Fruit fly (Drosophila melanogaster) whole organism, embryonic: Measurements from ENCODE around the gene CG46317.

Experiments used
- Asciz ChIP-seq: fragments of 200-800 bp; sonication (Bioruptor generic); optimal IDR thresholded peaks from 2 replicates; lab custom pipeline; 2017; ENCODE audit warnings: missing biosample characterization, mild to moderate bottlenecking, missing genetic modification characterization, missing genetic modification reagents
- C15 ChIP-seq: fragments of 200-800 bp; sonication (Bioruptor generic); IDR thresholded peaks from 3 replicates; pipeline ENCODE4 v1.3.6; 2022; ENCODE audit warnings: missing biosample characterization, missing genetic modification characterization
- CG10462 ChIP-seq: fragments of 200-800 bp; sonication (Bioruptor generic); optimal IDR thresholded peaks from 2 replicates; lab custom pipeline; 2016; ENCODE audit warnings: missing biosample characterization, missing genetic modification characterization
- CG10959 ChIP-seq: fragments of 200-800 bp; sonication (Bioruptor generic); IDR thresholded peaks from 2 replicates; pipeline ENCODE4 v1.3.6; 2022; ENCODE audit warnings: missing biosample characterization, missing genetic modification characterization
- CG12219 ChIP-seq: fragments of 200-800 bp; sonication (Bioruptor generic); optimal IDR thresholded peaks from 3 replicates; lab custom pipeline; 2018; ENCODE audit warnings: missing biosample characterization, mild to moderate bottlenecking, missing genetic modification characterization
- CG12299 ChIP-seq: fragments of 200-800 bp; sonication (Bioruptor generic); optimal IDR thresholded peaks from 2 replicates; lab custom pipeline; 2018; ENCODE audit warnings: missing biosample characterization, mild to moderate bottlenecking, missing genetic modification characterization
- CG12769 ChIP-seq: fragments of 200-800 bp; sonication (Bioruptor generic); optimal IDR thresholded peaks from 2 replicates; lab custom pipeline; 2019; ENCODE audit warnings: missing biosample characterization, mild to moderate bottlenecking, missing genetic modification characterization, moderate library complexity
- CG15269 ChIP-seq: fragments of 200-800 bp; sonication (Bioruptor generic); optimal IDR thresholded peaks from 2 replicates; lab custom pipeline; 2018; ENCODE audit warnings: missing biosample characterization, mild to moderate bottlenecking, missing genetic modification characterization, moderate library complexity
- CG17361 ChIP-seq: fragments of 200-800 bp; sonication (Bioruptor generic); IDR thresholded peaks from 3 replicates; pipeline ENCODE4 v1.3.6; 2022; ENCODE audit warnings: missing biosample characterization, missing genetic modification characterization
- CG17612 ChIP-seq: fragments of 200-800 bp; sonication (Bioruptor generic); IDR thresholded peaks from 2 replicates; pipeline ENCODE4 v1.3.6; 2022; ENCODE audit warnings: missing biosample characterization, missing genetic modification characterization
- CG17802 ChIP-seq: fragments of 200-800 bp; sonication (Bioruptor generic); optimal IDR thresholded peaks from 2 replicates; lab custom pipeline; 2018; ENCODE audit warnings: missing biosample characterization, mild to moderate bottlenecking, missing genetic modification characterization, moderate library complexity
- CG2678 ChIP-seq: fragments of 200-800 bp; sonication (Bioruptor generic); optimal IDR thresholded peaks from 3 replicates; lab custom pipeline; 2019; ENCODE audit warnings: missing biosample characterization, mild to moderate bottlenecking, missing genetic modification characterization, moderate library complexity
- CG2875 ChIP-seq: fragments of 200-800 bp; sonication (Bioruptor generic); optimal IDR thresholded peaks from 2 replicates; lab custom pipeline; 2017; ENCODE audit warnings: missing biosample characterization, mild to moderate bottlenecking, missing genetic modification characterization, missing genetic modification reagents
- CG2889 ChIP-seq: fragments of 200-800 bp; sonication (Bioruptor generic); IDR thresholded peaks from 3 replicates; pipeline ENCODE4 v1.3.6; 2022; ENCODE audit warnings: missing biosample characterization, missing genetic modification characterization
- CG32772 ChIP-seq: fragments of 200-800 bp; sonication (Bioruptor generic); IDR thresholded peaks from 2 replicates; pipeline ENCODE4 v1.3.6; 2022; ENCODE audit warnings: missing biosample characterization, missing genetic modification characterization
- CG34376 ChIP-seq: fragments of 200-800 bp; sonication (Bioruptor generic); optimal IDR thresholded peaks from 2 replicates; lab custom pipeline; 2018; ENCODE audit warnings: missing biosample characterization, mild to moderate bottlenecking, missing genetic modification characterization
- CG42726 ChIP-seq: fragments of 200-800 bp; sonication (Bioruptor generic); IDR thresholded peaks from 2 replicates; pipeline ENCODE4 v1.3.6; 2022; ENCODE audit warnings: missing biosample characterization, missing genetic modification characterization; ENCODE audit not compliant: partially characterized antibody
- CG4360 ChIP-seq: fragments of 200-800 bp; sonication (Bioruptor generic); IDR thresholded peaks from 2 replicates; pipeline ENCODE4 v1.3.6; 2022; ENCODE audit warnings: missing biosample characterization, missing genetic modification characterization
- CG5180 ChIP-seq: fragments of 200-800 bp; sonication (Bioruptor generic); optimal IDR thresholded peaks from 3 replicates; lab custom pipeline; 2017; ENCODE audit warnings: missing biosample characterization, missing genetic modification characterization, mild to moderate bottlenecking, moderate library complexity, missing genetic modification reagents
- CG6654 ChIP-seq: fragments of 200-800 bp; sonication (Bioruptor generic); optimal IDR thresholded peaks from 2 replicates; lab custom pipeline; 2017; ENCODE audit warnings: missing biosample characterization, mild to moderate bottlenecking, missing genetic modification characterization
- CG9817 ChIP-seq: fragments of 200-800 bp; sonication (Bioruptor generic); optimal IDR thresholded peaks from 2 replicates; lab custom pipeline; 2018; ENCODE audit warnings: missing biosample characterization, mild to moderate bottlenecking, missing genetic modification characterization, moderate library complexity
- Chrac-16 ChIP-seq: fragments of 200-800 bp; sonication (Bioruptor generic); optimal IDR thresholded peaks from 3 replicates; lab custom pipeline; 2016; ENCODE audit warnings: missing biosample characterization, missing genetic modification characterization
- E2f2 ChIP-seq: fragments of 200-800 bp; sonication (Bioruptor generic); IDR thresholded peaks from 2 replicates; pipeline ENCODE4 v1.3.6; 2022; ENCODE audit warnings: missing biosample characterization, missing genetic modification characterization
- Elba2 ChIP-seq: fragments of 200-800 bp; sonication (Bioruptor generic); optimal IDR thresholded peaks from 3 replicates; lab custom pipeline; 2016; ENCODE audit warnings: missing biosample characterization, missing genetic modification characterization
- Fer1 ChIP-seq: fragments of 200-800 bp; sonication (Bioruptor generic); optimal IDR thresholded peaks from 2 replicates; lab custom pipeline; 2017; ENCODE audit warnings: missing biosample characterization, mild to moderate bottlenecking, missing genetic modification characterization
- Gsc ChIP-seq: fragments of 200-800 bp; sonication (Bioruptor generic); IDR thresholded peaks from 2 replicates; pipeline ENCODE4 v1.3.6; 2022; ENCODE audit warnings: missing biosample characterization, missing genetic modification characterization
- Lim3 ChIP-seq: fragments of 200-800 bp; sonication (Bioruptor generic); IDR thresholded peaks from 2 replicates; pipeline ENCODE4 v1.3.6; 2022; ENCODE audit warnings: missing biosample characterization, missing genetic modification characterization
- MESR4 ChIP-seq: fragments of 200-800 bp; sonication (Bioruptor generic); optimal IDR thresholded peaks from 2 replicates; lab custom pipeline; 2018; ENCODE audit warnings: missing biosample characterization, mild to moderate bottlenecking, missing genetic modification characterization, moderate library complexity
- Mad ChIP-seq: fragments of 200-800 bp; sonication (Bioruptor generic); optimal IDR thresholded peaks from 2 replicates; lab custom pipeline; 2016; ENCODE audit warnings: missing biosample characterization, missing genetic modification characterization
- NC2α ChIP-seq: fragments of 200-800 bp; sonication (Bioruptor generic); optimal IDR thresholded peaks from 2 replicates; lab custom pipeline; 2016; ENCODE audit warnings: missing biosample characterization, missing genetic modification characterization
- NFAT ChIP-seq: fragments of 200-800 bp; sonication (Bioruptor generic); IDR thresholded peaks from 2 replicates; pipeline ENCODE4 v1.3.6; 2022; ENCODE audit warnings: missing biosample characterization, missing genetic modification characterization
- Scr ChIP-seq: fragments of 200-800 bp; sonication (Bioruptor generic); IDR thresholded peaks from 2 replicates; pipeline ENCODE4 v1.3.6; 2022; ENCODE audit warnings: missing biosample characterization, missing genetic modification characterization; ENCODE audit not compliant: partially characterized antibody
- TFAM ChIP-seq: fragments of 200-800 bp; sonication (Bioruptor generic); optimal IDR thresholded peaks from 2 replicates; lab custom pipeline; 2017; ENCODE audit warnings: missing biosample characterization, missing genetic modification characterization, inconsistent platforms
- Trl ChIP-seq, 3 experiments: fragments of >200 bp in 2 of 3; fragments of 200-800 bp in 1 of 3; sonication (Bioruptor generic) in 1 of 3; optimal IDR thresholded peaks; 2 replicates in 1 of 3; 3 replicates in 2 of 3; lab custom pipeline; 2016 to 2017; ENCODE audit warnings: missing biosample characterization in 1 of 3, missing genetic modification characterization in 1 of 3
- Xrp1 ChIP-seq: fragments of 200-800 bp; sonication (Bioruptor generic); IDR thresholded peaks from 2 replicates; pipeline ENCODE4 v1.3.6; 2022; ENCODE audit warnings: missing biosample characterization, missing genetic modification characterization
- abd-A ChIP-seq: fragments of 200-800 bp; sonication (Bioruptor generic); optimal IDR thresholded peaks from 3 replicates; lab custom pipeline; 2019; ENCODE audit warnings: missing biosample characterization, mild to moderate bottlenecking, missing genetic modification characterization, moderate library complexity
- ac ChIP-seq: fragments of 200-800 bp; sonication (Bioruptor generic); optimal IDR thresholded peaks from 3 replicates; lab custom pipeline; 2017; ENCODE audit warnings: missing biosample characterization, mild to moderate bottlenecking, missing genetic modification characterization
- al ChIP-seq: fragments of 200-800 bp; sonication (Bioruptor generic); IDR thresholded peaks from 2 replicates; pipeline ENCODE4 v1.3.6; 2022; ENCODE audit warnings: missing biosample characterization, missing genetic modification characterization
- aop ChIP-seq: fragments of 200-800 bp; sonication (Bioruptor generic); IDR thresholded peaks from 2 replicates; pipeline ENCODE4 v1.3.6; 2022; ENCODE audit warnings: missing biosample characterization, missing genetic modification characterization
- chm ChIP-seq: fragments of 200-800 bp; sonication (Bioruptor generic); IDR thresholded peaks from 2 replicates; pipeline ENCODE4 v1.3.6; 2022; ENCODE audit warnings: missing biosample characterization, missing genetic modification characterization
- danr ChIP-seq: fragments of 200-800 bp; sonication (Bioruptor generic); IDR thresholded peaks from 2 replicates; pipeline ENCODE4 v1.3.6; 2022; ENCODE audit warnings: missing biosample characterization, missing genetic modification characterization
- fd96Cb ChIP-seq: fragments of 200-800 bp; sonication (Bioruptor generic); optimal IDR thresholded peaks from 2 replicates; lab custom pipeline; 2018; ENCODE audit warnings: missing biosample characterization, mild to moderate bottlenecking, missing genetic modification characterization, moderate library complexity
- ftz-f1 ChIP-seq: fragments of 200-800 bp; sonication (Bioruptor generic); optimal IDR thresholded peaks from 2 replicates; lab custom pipeline; 2016; ENCODE audit warnings: missing biosample characterization, missing genetic modification characterization
- mirr ChIP-seq: fragments of 200-800 bp; sonication (Bioruptor generic); optimal IDR thresholded peaks from 3 replicates; lab custom pipeline; 2018; ENCODE audit warnings: missing biosample characterization, mild to moderate bottlenecking, missing genetic modification characterization
- org-1 ChIP-seq: fragments of 200-800 bp; sonication (Bioruptor generic); optimal IDR thresholded peaks from 2 replicates; lab custom pipeline; 2017; ENCODE audit warnings: missing biosample characterization, missing genetic modification characterization
- pb ChIP-seq: fragments of 200-800 bp; sonication (Bioruptor generic); optimal IDR thresholded peaks from 3 replicates; lab custom pipeline; 2016; ENCODE audit warnings: missing biosample characterization, missing genetic modification characterization
- pfk ChIP-seq: fragments of 200-800 bp; sonication (Bioruptor generic); optimal IDR thresholded peaks from 2 replicates; lab custom pipeline; 2018; ENCODE audit warnings: missing biosample characterization, mild to moderate bottlenecking, missing genetic modification characterization, moderate library complexity
- phol ChIP-seq: fragments of 200-800 bp; sonication (Bioruptor generic); optimal IDR thresholded peaks from 3 replicates; lab custom pipeline; 2018; ENCODE audit warnings: missing biosample characterization, mild to moderate bottlenecking, missing genetic modification characterization, moderate library complexity
- repo ChIP-seq: fragments of 200-800 bp; sonication (Bioruptor generic); optimal IDR thresholded peaks from 2 replicates; lab custom pipeline; 2016; ENCODE audit warnings: missing biosample characterization, missing genetic modification characterization
- sna ChIP-seq: fragments of 200-800 bp; sonication (Bioruptor generic); IDR thresholded peaks from 2 replicates; pipeline ENCODE4 v1.3.6; 2022; ENCODE audit warnings: missing biosample characterization, missing genetic modification characterization; ENCODE audit not compliant: partially characterized antibody
- unpg ChIP-seq: fragments of 200-800 bp; sonication (Bioruptor generic); optimal IDR thresholded peaks from 3 replicates; lab custom pipeline; 2018; ENCODE audit warnings: missing biosample characterization, mild to moderate bottlenecking, missing genetic modification characterization, moderate library complexity
- usp ChIP-seq: fragments of >200 bp; optimal IDR thresholded peaks from 2 replicates; lab custom pipeline; 2017; ENCODE audit warnings: missing biosample characterization, missing genetic modification characterization

CG46317 gene

DNA sequence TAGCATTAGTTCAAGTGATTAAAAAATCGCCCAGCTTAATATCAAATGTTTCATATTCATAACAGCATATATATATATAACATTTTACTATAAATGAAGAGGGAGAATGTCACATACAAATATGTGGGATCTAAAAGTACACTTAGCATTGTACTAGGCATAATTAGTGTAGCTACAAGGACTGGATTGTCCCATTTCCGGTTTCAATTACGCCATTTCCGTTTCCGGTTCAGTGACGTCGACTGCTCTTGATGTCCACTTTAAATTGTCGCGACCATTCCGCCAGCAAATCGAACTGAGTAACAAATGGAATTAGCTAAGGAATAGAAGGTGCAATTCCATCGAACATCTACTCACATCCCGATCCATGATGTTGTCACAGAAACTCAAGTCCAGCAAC, 26.6 kb upstream of the CG46317 start (continued):
- no peak for TF ChIP-seq phol (tag; lab: Kevin White, UChicago)
- no peak for TF ChIP-seq CG17802 (tag; lab: Kevin White, UChicago)
- no peak for TF ChIP-seq CG9817 (tag; lab: Kevin White, UChicago)
- TF ChIP-seq repo (GFP tag; lab: Kevin White, UChicago) = no peak
- TF ChIP-seq fd96Cb (tag; lab: Kevin White, UChicago) = no peak
- TF ChIP-seq usp (GFP tag; lab: Kevin White, UChicago) = no peak
- TF ChIP-seq NC2α (GFP tag; lab: Kevin White, UChicago) = no peak
- no peak for TF ChIP-seq Trl (optimal IDR thresholded peaks at IDR 0.05; lab: Kevin White, UChicago)
- TF ChIP-seq Trl (GFP tag; optimal IDR thresholded peaks at IDR 0.05; lab: Kevin White, UChicago) = no peak
- no peak for TF ChIP-seq CG17361 (GFP tag; lab: Robert Waterston, UW)
- TF ChIP-seq mirr (GFP tag; lab: Kevin White, UChicago) = no peak
- no peak for TF ChIP-seq sna (GFP tag; lab: Robert Waterston, UW)
- TF ChIP-seq pfk (GFP tag; lab: Kevin White, UChicago) = no peak
- no peak for TF ChIP-seq CG10462 (GFP tag; lab: Kevin White, UChicago)
- TF ChIP-seq CG12299 (tag; lab: Kevin White, UChicago) = no peak
- no peak for TF ChIP-seq Fer1 (GFP tag; lab: Kevin White, UChicago)
- no peak for TF ChIP-seq Scr (GFP tag; lab: Robert Waterston, UW)
- TF ChIP-seq chm = no peak
- no peak for TF ChIP-seq aop (GFP tag; lab: Robert Waterston, UW)
- TF ChIP-seq pb = no peak
- TF ChIP-seq CG42726 (GFP tag; lab: Robert Waterston, UW) = no peak
- TF ChIP-seq TFAM (GFP tag; lab: Kevin White, UChicago) = no peak
- no peak for TF ChIP-seq org-1 (GFP tag; lab: Kevin White, UChicago)
- no peak for TF ChIP-seq CG2889
- TF ChIP-seq CG17612 = no peak
- no peak for TF ChIP-seq E2f2 (GFP tag; lab: Robert Waterston, UW)
- peak; percentile 11 for TF ChIP-seq CG34376 (GFP tag; lab: Kevin White, UChicago)
- no peak for TF ChIP-seq NFAT (GFP tag; lab: Robert Waterston, UW)
- TF ChIP-seq MESR4 (GFP tag; lab: Kevin White, UChicago) = no peak
- TF ChIP-seq ac (GFP tag; lab: Kevin White, UChicago) = peak; percentile 7
- TF ChIP-seq CG2678 (tag; lab: Kevin White, UChicago) = no peak
- no peak for TF ChIP-seq CG32772 (GFP tag; lab: Robert Waterston, UW)
- TF ChIP-seq al (GFP tag; lab: Robert Waterston, UW) = no peak
- no peak for TF ChIP-seq Elba2 (GFP tag; lab: Kevin White, UChicago)
- no peak for TF ChIP-seq CG6654 (GFP tag; lab: Kevin White, UChicago)
- TF ChIP-seq ftz-f1 (GFP tag; lab: Kevin White, UChicago) = no peak
- no peak for TF ChIP-seq Gsc
- TF ChIP-seq CG12769 (tag; lab: Kevin White, UChicago) = no peak
- no peak for TF ChIP-seq Lim3
- no peak for TF ChIP-seq Mad (GFP tag; lab: Kevin White, UChicago)
- TF ChIP-seq abd-A (tag; lab: Kevin White, UChicago) = no peak
- no peak for TF ChIP-seq CG15269 (tag; lab: Kevin White, UChicago)
- no peak for TF ChIP-seq Xrp1 (GFP tag; lab: Robert Waterston, UW)
- TF ChIP-seq Chrac-16 (GFP tag; lab: Kevin White, UChicago) = no peak
- no peak for TF ChIP-seq Asciz (GFP tag; lab: Kevin White, UChicago)
- TF ChIP-seq CG5180 (GFP tag; lab: Kevin White, UChicago) = no peak
- TF ChIP-seq unpg (GFP tag; lab: Kevin White, UChicago) = peak; percentile 35
- TF ChIP-seq CG2875 = peak; percentile 14
- TF ChIP-seq danr = no peak
- no peak for TF ChIP-seq CG10959 (GFP tag; lab: Robert Waterston, UW)
- TF ChIP-seq CG4360 (GFP tag; lab: Robert Waterston, UW) = no peak
- no peak for TF ChIP-seq C15 (GFP tag; lab: Robert Waterston, UW)
- peak; percentile 25 for TF ChIP-seq CG12219 (GFP tag; lab: Kevin White, UChicago)
